Worm (Caenorhabditis elegans) whole organism, L2 larva: ENCODE data around the gene C33H5.13.

Experiments used
- C34F6.9 ChIP-seq: fragments of 150-350 bp; optimal IDR thresholded peaks from 2 replicates; lab custom pipeline; 2014; ENCODE audit warnings: missing biosample characterization, missing genetic modification characterization
- F13H6.1 ChIP-seq: sonication (generic microtip); optimal IDR thresholded peaks from 2 replicates; lab custom pipeline; 2016; ENCODE audit warnings: missing genetic modification characterization, missing compliant biosample characterization
- Y55F3AM.14 ChIP-seq: fragments of 200-800 bp; sonication (Bioruptor generic); optimal IDR thresholded peaks from 2 replicates; lab custom pipeline; 2018; ENCODE audit warnings: mild to moderate bottlenecking, missing genetic modification characterization, missing compliant biosample characterization
- ZK546.5 ChIP-seq: sonication (generic microtip); optimal IDR thresholded peaks from 2 replicates; lab custom pipeline; 2017; ENCODE audit warnings: missing biosample characterization, missing genetic modification characterization
- alr-1 ChIP-seq: fragments of 150-350 bp; optimal IDR thresholded peaks from 2 replicates; lab custom pipeline; 2014; ENCODE audit warnings: missing biosample characterization, missing genetic modification characterization
- aly-2 ChIP-seq: fragments of 150-350 bp; optimal IDR thresholded peaks from 2 replicates; lab custom pipeline; 2014; ENCODE audit warnings: missing biosample characterization, missing genetic modification characterization
- ama-1 ChIP-seq: fragments of 150-350 bp; optimal IDR thresholded peaks from 2 replicates; lab custom pipeline; 2018; ENCODE audit warnings: inconsistent platforms
- blmp-1 ChIP-seq: sonication (generic microtip); optimal IDR thresholded peaks from 2 replicates; lab custom pipeline; 2017; ENCODE audit warnings: missing genetic modification characterization, mild to moderate bottlenecking, missing compliant biosample characterization, antibody characterized with exemption, moderate library complexity; ENCODE audit not compliant: insufficient read depth
- ceh-16 ChIP-seq: fragments of 150-350 bp; optimal IDR thresholded peaks from 2 replicates; lab custom pipeline; 2014; ENCODE audit warnings: missing biosample characterization, missing genetic modification characterization
- ceh-82 ChIP-seq: fragments of 150-350 bp; optimal IDR thresholded peaks from 2 replicates; lab custom pipeline; 2014; ENCODE audit warnings: missing biosample characterization, missing genetic modification characterization
- crh-2 ChIP-seq: sonication (generic microtip); optimal IDR thresholded peaks from 2 replicates; lab custom pipeline; 2017; ENCODE audit warnings: missing biosample characterization, missing genetic modification characterization
- dmd-4 ChIP-seq: sonication (generic microtip); optimal IDR thresholded peaks from 2 replicates; lab custom pipeline; 2017; ENCODE audit warnings: missing biosample characterization, missing genetic modification characterization
- egl-27 ChIP-seq: sonication (generic microtip); optimal IDR thresholded peaks from 3 replicates; lab custom pipeline; 2017; ENCODE audit warnings: missing biosample characterization, missing genetic modification reagents, missing genetic modification characterization
- elt-1 ChIP-seq: fragments of 150-350 bp; optimal IDR thresholded peaks from 2 replicates; lab custom pipeline; 2014; ENCODE audit warnings: missing biosample characterization, missing genetic modification characterization
- elt-3 ChIP-seq: sonication (generic microtip); optimal IDR thresholded peaks from 2 replicates; lab custom pipeline; 2017; ENCODE audit warnings: missing biosample characterization, missing genetic modification characterization
- fos-1 ChIP-seq: fragments of 150-350 bp; optimal IDR thresholded peaks from 2 replicates; lab custom pipeline; 2014; ENCODE audit warnings: missing biosample characterization, missing genetic modification characterization
- gmeb-1 ChIP-seq: fragments of 150-350 bp; optimal IDR thresholded peaks from 2 replicates; lab custom pipeline; 2014; ENCODE audit warnings: missing biosample characterization, missing genetic modification characterization
- lin-11 ChIP-seq: fragments of 150-350 bp; sonication (generic microtip); optimal IDR thresholded peaks from 2 replicates; lab custom pipeline; 2014; ENCODE audit warnings: missing biosample characterization, missing genetic modification characterization, inconsistent platforms, mixed read lengths
- lin-13 ChIP-seq: fragments of 150-350 bp; optimal IDR thresholded peaks from 2 replicates; lab custom pipeline; 2014; ENCODE audit warnings: missing biosample characterization, missing genetic modification reagents, missing genetic modification characterization
- lin-39 ChIP-seq: fragments of 150-350 bp; optimal IDR thresholded peaks from 2 replicates; lab custom pipeline; 2014; ENCODE audit warnings: missing biosample characterization, missing genetic modification reagents, missing genetic modification characterization
- lsy-2 ChIP-seq, 2 experiments: fragments of 150-350 bp in 1 of 2; sonication (generic microtip) in 1 of 2; optimal IDR thresholded peaks; 2 replicates each; lab custom pipeline; 2014 to 2017; ENCODE audit warnings: missing biosample characterization in 2 of 2, missing genetic modification characterization in 2 of 2
- mab-5 ChIP-seq: fragments of 150-350 bp; optimal IDR thresholded peaks from 2 replicates; lab custom pipeline; 2014; ENCODE audit warnings: missing biosample characterization, missing genetic modification characterization
- mdl-1 ChIP-seq, 2 experiments: fragments of 150-350 bp in 1 of 2; sonication (generic microtip) in 1 of 2; optimal IDR thresholded peaks; 2 replicates each; lab custom pipeline; 2017; ENCODE audit warnings: missing biosample characterization in 2 of 2, missing genetic modification characterization in 2 of 2
- nhr-10 ChIP-seq: sonication (generic microtip); optimal IDR thresholded peaks from 2 replicates; lab custom pipeline; 2017; ENCODE audit warnings: missing biosample characterization, missing genetic modification characterization
- nhr-129 ChIP-seq: fragments of 150-350 bp; optimal IDR thresholded peaks from 2 replicates; lab custom pipeline; 2014; ENCODE audit warnings: missing biosample characterization, missing genetic modification characterization
- nhr-21 ChIP-seq: fragments of 150-350 bp; optimal IDR thresholded peaks from 2 replicates; lab custom pipeline; 2014; ENCODE audit warnings: missing biosample characterization, missing genetic modification characterization
- nhr-23 ChIP-seq: fragments of 150-350 bp; optimal IDR thresholded peaks from 2 replicates; lab custom pipeline; 2014; ENCODE audit warnings: missing biosample characterization, missing genetic modification reagents, missing genetic modification characterization
- nhr-237 ChIP-seq: fragments of 150-350 bp; optimal IDR thresholded peaks from 2 replicates; lab custom pipeline; 2014; ENCODE audit warnings: missing biosample characterization, missing genetic modification characterization
- nhr-25 ChIP-seq: fragments of 150-350 bp; sonication (generic microtip); optimal IDR thresholded peaks from 3 replicates; lab custom pipeline; 2014; ENCODE audit warnings: missing biosample characterization, missing genetic modification characterization
- nhr-6 ChIP-seq: fragments of 150-350 bp; optimal IDR thresholded peaks from 2 replicates; lab custom pipeline; 2014; ENCODE audit warnings: missing biosample characterization, missing genetic modification characterization
- peb-1 ChIP-seq: fragments of 150-350 bp; optimal IDR thresholded peaks from 2 replicates; lab custom pipeline; 2014; ENCODE audit warnings: missing biosample characterization, missing genetic modification characterization
- sem-4 ChIP-seq: fragments of 150-350 bp; optimal IDR thresholded peaks from 2 replicates; lab custom pipeline; 2014; ENCODE audit warnings: missing biosample characterization, missing genetic modification reagents, missing genetic modification characterization
- skn-1 ChIP-seq: sonication (generic microtip); optimal IDR thresholded peaks from 2 replicates; lab custom pipeline; 2017; ENCODE audit warnings: missing biosample characterization, missing genetic modification characterization
- sma-3 ChIP-seq: sonication (generic microtip); optimal IDR thresholded peaks from 2 replicates; lab custom pipeline; 2016; ENCODE audit warnings: missing genetic modification reagents, missing genetic modification characterization, missing compliant biosample characterization
- sma-9 ChIP-seq, 2 experiments: fragments of 150-350 bp in 1 of 2; sonication (generic microtip) in 1 of 2; optimal IDR thresholded peaks; 2 replicates each; lab custom pipeline; 2014 to 2016; ENCODE audit warnings: missing genetic modification characterization in 2 of 2, mild to moderate bottlenecking in 1 of 2, missing biosample characterization in 1 of 2, missing compliant biosample characterization in 1 of 2, missing genetic modification reagents in 1 of 2, moderate library complexity in 1 of 2
- snpc-4 ChIP-seq: fragments of 150-350 bp; optimal IDR thresholded peaks from 2 replicates; lab custom pipeline; 2014; ENCODE audit warnings: missing biosample characterization, missing genetic modification characterization
- unc-39 ChIP-seq: fragments of 150-350 bp; optimal IDR thresholded peaks from 2 replicates; lab custom pipeline; 2014; ENCODE audit warnings: missing biosample characterization, missing genetic modification characterization
- unc-55 ChIP-seq: fragments of 150-350 bp; sonication (generic microtip); optimal IDR thresholded peaks from 3 replicates; lab custom pipeline; 2014; ENCODE audit warnings: missing biosample characterization, missing genetic modification reagents, missing genetic modification characterization
- unc-62 ChIP-seq: fragments of 150-350 bp; optimal IDR thresholded peaks from 2 replicates; lab custom pipeline; 2014; ENCODE audit warnings: missing biosample characterization, missing genetic modification reagents, missing genetic modification characterization
- zag-1 ChIP-seq: fragments of 150-350 bp; optimal IDR thresholded peaks from 2 replicates; lab custom pipeline; 2014; ENCODE audit warnings: missing biosample characterization, missing genetic modification characterization
- ztf-1 ChIP-seq: fragments of 200-800 bp; sonication (Bioruptor generic); conservative IDR thresholded peaks from 2 replicates; pipeline ENCODE4 v1.3.6; 2022; ENCODE audit warnings: missing genetic modification characterization, missing compliant biosample characterization
- ztf-11 ChIP-seq: sonication (generic microtip); optimal IDR thresholded peaks from 2 replicates; lab custom pipeline; 2017; ENCODE audit warnings: missing biosample characterization, missing genetic modification characterization
- ztf-4 ChIP-seq: fragments of 150-350 bp; optimal IDR thresholded peaks from 2 replicates; lab custom pipeline; 2014; ENCODE audit warnings: missing biosample characterization, missing genetic modification characterization

The C33H5.13 gene

DNA sequence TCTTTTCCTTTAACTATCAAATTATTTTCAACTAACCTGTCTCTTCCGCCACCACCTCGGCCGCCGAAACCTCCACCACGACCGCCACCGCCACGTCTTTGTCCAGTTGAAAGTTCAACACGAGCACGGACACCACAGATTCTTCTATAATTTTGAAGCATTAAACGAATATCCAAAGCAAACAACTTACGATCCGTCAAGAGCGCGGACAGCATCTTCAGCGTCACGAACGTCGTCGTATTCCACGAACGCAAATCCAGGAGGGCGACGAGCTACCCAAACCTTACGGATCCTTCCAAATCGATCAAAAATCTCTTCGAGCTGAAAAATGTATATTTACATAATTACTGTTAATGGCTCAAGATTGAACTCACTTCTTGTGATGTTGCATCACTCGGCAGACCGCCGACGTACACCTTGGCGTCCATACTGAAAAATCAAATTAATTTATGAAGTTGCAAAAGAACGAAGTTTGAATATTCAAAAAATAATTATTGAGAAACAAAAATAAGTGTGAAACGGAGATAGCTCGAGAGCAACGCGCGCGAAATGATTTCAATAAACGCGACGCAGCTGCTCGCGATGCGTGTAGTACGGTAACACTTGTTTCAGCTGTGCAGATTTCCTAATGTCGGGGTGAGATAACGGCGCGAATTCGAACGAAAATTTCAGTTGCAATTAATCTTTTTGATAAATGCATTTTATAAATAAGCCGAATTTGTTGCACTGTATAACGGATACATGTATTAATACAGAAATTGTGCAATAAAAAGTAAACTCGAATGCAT lies 1.1 kb downstream of the C33H5.13 start, which contains the start of gene rsp-6 (continued):
- peak; percentile 88 for TF ChIP-seq mab-5 (tag; lab: Kevin White, UChicago)
- peak; percentile 86 for TF ChIP-seq ztf-4
- TF ChIP-seq nhr-237 = no peak
- peak; percentile 36 for TF ChIP-seq zag-1 (tag; lab: Kevin White, UChicago)
- TF ChIP-seq egl-27 = peak; percentile 18
- peak; percentile 80 for TF ChIP-seq alr-1 (tag; lab: Kevin White, UChicago)
- no peak for TF ChIP-seq ztf-1 (GFP tag; lab: Robert Waterston, UW)
- TF ChIP-seq ZK546.5 (tag; lab: Kevin White, UChicago) = peak; percentile 66
- peak; percentile 67 for TF ChIP-seq nhr-21 (tag; lab: Kevin White, UChicago)
- TF ChIP-seq ceh-16 (tag; lab: Kevin White, UChicago) = peak; percentile 65
- peak; percentile 66 for TF ChIP-seq skn-1
- TF ChIP-seq lin-39 (tag; lab: Kevin White, UChicago) = peak; percentile 55
- TF ChIP-seq unc-55 (GFP tag; lab: Kevin White, UChicago) = peak; percentile 97
- no peak for TF ChIP-seq peb-1 (tag; lab: Kevin White, UChicago)
- TF ChIP-seq nhr-23 = no peak
- TF ChIP-seq blmp-1 (tag; lab: Kevin White, UChicago) = peak; percentile 14
- TF ChIP-seq fos-1 (tag; lab: Kevin White, UChicago) = peak; percentile 39

DNA sequence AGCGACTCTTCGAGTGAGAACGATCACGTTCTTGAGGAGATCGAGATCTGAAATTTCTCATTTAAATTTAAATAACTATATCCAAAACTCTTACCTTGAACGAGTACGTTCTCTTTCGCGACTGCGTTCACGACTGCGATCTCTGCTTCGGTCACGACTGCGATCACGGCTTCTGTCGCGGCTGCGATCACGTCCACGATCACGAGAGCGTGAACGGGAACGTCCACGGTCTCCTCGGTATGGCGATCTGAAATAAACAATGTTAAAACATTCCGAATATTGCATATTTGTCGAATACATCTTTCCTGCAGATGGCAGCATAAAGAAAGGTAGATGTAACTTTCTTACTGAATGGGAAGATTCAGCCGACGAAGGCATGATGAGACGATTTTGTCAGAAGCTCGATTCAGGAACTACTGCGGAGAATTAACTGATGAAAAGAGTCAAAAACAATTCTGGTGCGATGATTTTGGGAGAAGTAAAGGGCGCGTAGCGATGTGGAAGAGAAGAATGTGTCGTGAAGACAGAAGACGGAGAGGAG lies 1.8 kb downstream of the C33H5.13 start:
- no peak for TF ChIP-seq C34F6.9
- no peak for TF ChIP-seq blmp-1 (tag; lab: Kevin White, UChicago)
- TF ChIP-seq zag-1 (tag; lab: Kevin White, UChicago) = no peak
- TF ChIP-seq unc-39 (tag; lab: Kevin White, UChicago) = no peak
- TF ChIP-seq dmd-4 = no peak
- TF ChIP-seq sem-4 (tag; lab: Kevin White, UChicago) = no peak
- no peak for TF ChIP-seq ztf-11 (tag; lab: Kevin White, UChicago)
- no peak for TF ChIP-seq ZK546.5 (tag; lab: Kevin White, UChicago)
- TF ChIP-seq nhr-21 (tag; lab: Kevin White, UChicago) = no peak

DNA sequence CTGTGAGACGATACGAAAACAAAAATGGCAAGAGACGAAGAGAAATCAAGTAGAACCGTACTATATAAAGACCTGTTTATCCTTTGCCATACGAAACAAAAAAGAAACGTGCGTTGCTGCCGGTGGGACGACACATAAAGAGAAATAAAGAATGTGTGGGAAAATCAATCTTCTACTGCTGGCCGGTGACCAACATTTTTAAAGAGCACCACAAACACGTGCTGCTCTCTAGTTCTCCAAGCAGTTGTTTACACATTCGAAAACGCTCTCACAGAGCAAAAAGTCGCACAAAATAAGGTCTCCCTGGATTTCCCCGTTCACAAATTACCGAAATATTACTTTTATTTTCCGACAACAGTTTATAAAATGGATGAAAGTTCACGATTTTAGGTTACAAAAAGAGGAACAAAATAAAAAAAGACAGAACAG lies 2.5 kb downstream of the C33H5.13 start, which contains the start of gene imp-3:
imp-3 (minus strand) TSS at position 93 of the 429 bp plus-strand sequence.
- TF ChIP-seq alr-1 (tag; lab: Kevin White, UChicago) = no peak
- no peak for TF ChIP-seq unc-62 (GFP tag; lab: Kevin White, UChicago)
- TF ChIP-seq nhr-23 = no peak
- peak; percentile 61 for TF ChIP-seq sma-3 (GFP tag; lab: Kevin White, UChicago)
- no peak for TF ChIP-seq ztf-4
- peak; percentile 86 for TF ChIP-seq ama-1
- peak; percentile 22 for TF ChIP-seq C34F6.9
- peak in 1 of 2 experiments; percentile 73 for TF ChIP-seq lsy-2 (tag; optimal IDR thresholded peaks at IDR 0.05; lab: Kevin White, UChicago)
- no peak for TF ChIP-seq ZK546.5 (tag; lab: Kevin White, UChicago)
- peak; percentile 65 for TF ChIP-seq nhr-25 (tag; lab: Kevin White, UChicago)
- TF ChIP-seq lin-13 = peak; percentile 54
- TF ChIP-seq nhr-237 = no peak
- TF ChIP-seq nhr-6 (tag; lab: Kevin White, UChicago) = peak; percentile 32
- TF ChIP-seq crh-2 = peak; percentile 69
- TF ChIP-seq mdl-1 (tag; optimal IDR thresholded peaks at IDR 0.05; lab: Kevin White, UChicago) = peak; percentile 44 to 65
- TF ChIP-seq mab-5 (tag; lab: Kevin White, UChicago) = peak; percentile 4
- TF ChIP-seq nhr-129 (tag; lab: Kevin White, UChicago) = peak; percentile 71
- TF ChIP-seq lin-11 (tag; lab: Kevin White, UChicago) = no peak
- TF ChIP-seq nhr-21 (tag; lab: Kevin White, UChicago) = peak; percentile 44
- TF ChIP-seq snpc-4 (tag; lab: Kevin White, UChicago) = no peak
- TF ChIP-seq Y55F3AM.14 (GFP tag; lab: Kevin White, UChicago) = peak; percentile 27
- TF ChIP-seq ztf-11 (tag; lab: Kevin White, UChicago) = no peak
- no peak for TF ChIP-seq elt-1
- no peak for TF ChIP-seq sem-4 (tag; lab: Kevin White, UChicago)
- no peak for TF ChIP-seq elt-3
- TF ChIP-seq aly-2 (tag; lab: Kevin White, UChicago) = no peak
- peak; percentile 57 for TF ChIP-seq F13H6.1
- no peak for TF ChIP-seq skn-1
- no peak for TF ChIP-seq zag-1 (tag; lab: Kevin White, UChicago)
- TF ChIP-seq unc-39 (tag; lab: Kevin White, UChicago) = no peak
- TF ChIP-seq lin-39 (tag; lab: Kevin White, UChicago) = no peak
- peak; percentile 25 for TF ChIP-seq unc-55 (GFP tag; lab: Kevin White, UChicago)
- no peak for TF ChIP-seq ceh-82
- peak; percentile 61 for TF ChIP-seq gmeb-1 (tag; lab: Kevin White, UChicago)
- TF ChIP-seq nhr-10 (tag; lab: Kevin White, UChicago) = no peak
- TF ChIP-seq ztf-1 (GFP tag; lab: Robert Waterston, UW) = no peak
- peak; percentile 26 for TF ChIP-seq sma-9 (GFP tag; optimal IDR thresholded peaks at IDR 0.05; lab: Kevin White, UChicago)
- no peak for TF ChIP-seq sma-9 (tag; optimal IDR thresholded peaks at IDR 0.05; lab: Kevin White, UChicago)
- TF ChIP-seq, all 48 proteins: peak for 17
